Fruit fly (Drosophila melanogaster) whole organism, adult: Measurements from ENCODE around the gene CG12290.
A peak's percentile ranks its signal among the peaks of the same experiment; 100 is the strongest.

Experiments
- CG1620 ChIP-seq: fragments of 200-800 bp; sonication (Bioruptor generic); optimal IDR thresholded peaks from 2 replicates; lab custom pipeline; 2016; ENCODE audit warnings: missing biosample characterization, missing genetic modification characterization
- CG5204 ChIP-seq: fragments of 200-800 bp; sonication (Bioruptor generic); optimal IDR thresholded peaks from 2 replicates; lab custom pipeline; 2016; ENCODE audit warnings: missing biosample characterization, missing genetic modification characterization
- CG7045 ChIP-seq: fragments of 200-800 bp; sonication (Bioruptor generic); optimal IDR thresholded peaks from 2 replicates; lab custom pipeline; 2017; ENCODE audit warnings: missing biosample characterization, mild to moderate bottlenecking, missing genetic modification characterization
- Clk ChIP-seq: fragments of 200-800 bp; sonication (Bioruptor generic); optimal IDR thresholded peaks from 2 replicates; lab custom pipeline; 2017; ENCODE audit warnings: missing biosample characterization, missing genetic modification characterization
- Crg-1 ChIP-seq: fragments of 200-800 bp; sonication (Bioruptor generic); optimal IDR thresholded peaks from 2 replicates; lab custom pipeline; 2016; ENCODE audit warnings: missing biosample characterization, missing genetic modification characterization
- Hr96 ChIP-seq: fragments of 200-800 bp; sonication (Bioruptor generic); optimal IDR thresholded peaks from 2 replicates; lab custom pipeline; 2016; ENCODE audit warnings: missing biosample characterization, missing genetic modification characterization
- bab1 ChIP-seq: fragments of 200-800 bp; sonication (Bioruptor generic); optimal IDR thresholded peaks from 3 replicates; lab custom pipeline; 2019; ENCODE audit warnings: missing biosample characterization, mild to moderate bottlenecking, missing genetic modification characterization, moderate library complexity
- cic ChIP-seq: fragments of 200-800 bp; sonication (Bioruptor generic); optimal IDR thresholded peaks from 2 replicates; lab custom pipeline; 2017; ENCODE audit warnings: missing biosample characterization, mild to moderate bottlenecking, missing genetic modification characterization, moderate library complexity
- kay ChIP-seq: fragments of 200-800 bp; sonication (Bioruptor generic); peaks from one replicate; lab custom pipeline; 2016; ENCODE audit warnings: missing biosample characterization, missing genetic modification characterization, borderline replicate concordance
- ovo ChIP-seq: fragments of 200-800 bp; sonication (Bioruptor generic); optimal IDR thresholded peaks from 2 replicates; lab custom pipeline; 2016; ENCODE audit warnings: missing biosample characterization, missing genetic modification characterization
- pad ChIP-seq: fragments of 200-800 bp; sonication (Bioruptor generic); optimal IDR thresholded peaks from 3 replicates; lab custom pipeline; 2017; ENCODE audit warnings: missing biosample characterization, missing genetic modification characterization, mild to moderate bottlenecking, moderate library complexity, missing genetic modification reagents
- tj ChIP-seq: fragments of 200-800 bp; sonication (Bioruptor generic); optimal IDR thresholded peaks from 3 replicates; lab custom pipeline; 2017; ENCODE audit warnings: missing biosample characterization, mild to moderate bottlenecking, missing genetic modification characterization, moderate library complexity

- TF ChIP-seq CG1620 (GFP tag; lab: Kevin White, UChicago) (no peak), pad (GFP tag; lab: Kevin White, UChicago) (no peak), cic (GFP tag; lab: Kevin White, UChicago) (no peak), tj (GFP tag; lab: Kevin White, UChicago) (peak; percentile 19), Clk (GFP tag; lab: Kevin White, UChicago) (no peak), CG5204 (GFP tag; lab: Kevin White, UChicago) (no peak), bab1 (GFP tag; lab: Kevin White, UChicago) (no peak), kay (GFP tag; lab: Kevin White, UChicago) (no peak), Hr96 (GFP tag; lab: Kevin White, UChicago) (no peak), ovo (GFP tag; lab: Kevin White, UChicago) (no peak), Crg-1 (GFP tag; lab: Kevin White, UChicago) (no peak), CG7045 (GFP tag; lab: Kevin White, UChicago) (no peak)
Measured at dm6 chr3R:26226506-26227277, 3.4 kb upstream of the CG12290 start.
